Fruit fly (Drosophila melanogaster) whole organism, embryonic: ENCODE data around the gene shv.

Experiments
- ATbp ChIP-seq: fragments of 200-800 bp; sonication (Bioruptor generic); optimal IDR thresholded peaks from 2 replicates; lab custom pipeline; 2017; ENCODE audit warnings: missing biosample characterization, mild to moderate bottlenecking, missing genetic modification characterization, missing genetic modification reagents
- B-H1 ChIP-seq: fragments of 200-800 bp; sonication (Bioruptor generic); IDR thresholded peaks from 3 replicates; pipeline ENCODE4 v1.3.6; 2022; ENCODE audit warnings: missing biosample characterization, missing genetic modification characterization
- CG10147 ChIP-seq: fragments of 200-800 bp; sonication (Bioruptor generic); optimal IDR thresholded peaks from 2 replicates; lab custom pipeline; 2019; ENCODE audit warnings: missing biosample characterization, mild to moderate bottlenecking, missing genetic modification characterization, moderate library complexity
- CG10321 ChIP-seq: fragments of 200-800 bp; sonication (Bioruptor generic); IDR thresholded peaks from 2 replicates; pipeline ENCODE4 v1.3.6; 2022; ENCODE audit warnings: missing biosample characterization, missing genetic modification characterization
- CG12104 ChIP-seq: fragments of 200-800 bp; sonication (Bioruptor generic); optimal IDR thresholded peaks from 3 replicates; lab custom pipeline; 2016; ENCODE audit warnings: missing biosample characterization, missing genetic modification characterization
- CG12744 ChIP-seq: fragments of 200-800 bp; sonication (Bioruptor generic); optimal IDR thresholded peaks from 2 replicates; lab custom pipeline; 2016; ENCODE audit warnings: missing biosample characterization, missing genetic modification characterization
- CG13424 ChIP-seq: fragments of 200-800 bp; sonication (Bioruptor generic); optimal IDR thresholded peaks from 2 replicates; lab custom pipeline; 2019; ENCODE audit warnings: missing biosample characterization, mild to moderate bottlenecking, missing genetic modification characterization, moderate library complexity
- CG13624 ChIP-seq: fragments of 200-800 bp; sonication (Bioruptor generic); optimal IDR thresholded peaks from 2 replicates; lab custom pipeline; 2016; ENCODE audit warnings: missing biosample characterization, missing genetic modification characterization
- CG13894 ChIP-seq: fragments of 200-800 bp; sonication (Bioruptor generic); optimal IDR thresholded peaks from 3 replicates; lab custom pipeline; 2018; ENCODE audit warnings: missing biosample characterization, mild to moderate bottlenecking, missing genetic modification characterization, moderate library complexity
- CG1602 ChIP-seq: fragments of 200-800 bp; sonication (Bioruptor generic); optimal IDR thresholded peaks from 3 replicates; lab custom pipeline; 2016; ENCODE audit warnings: missing biosample characterization, missing genetic modification characterization
- CG18262 ChIP-seq: fragments of 200-800 bp; optimal IDR thresholded peaks from 3 replicates; lab custom pipeline; 2019; ENCODE audit warnings: missing biosample characterization, mild to moderate bottlenecking, missing genetic modification characterization, moderate library complexity
- CG1832 ChIP-seq: fragments of 200-800 bp; sonication (Bioruptor generic); optimal IDR thresholded peaks from 2 replicates; lab custom pipeline; 2017; ENCODE audit warnings: missing biosample characterization, mild to moderate bottlenecking, missing genetic modification characterization, inconsistent platforms
- CG2678 ChIP-seq: fragments of 200-800 bp; sonication (Bioruptor generic); optimal IDR thresholded peaks from 3 replicates; lab custom pipeline; 2019; ENCODE audit warnings: missing biosample characterization, mild to moderate bottlenecking, missing genetic modification characterization, moderate library complexity
- CG33213 ChIP-seq: fragments of 200-800 bp; sonication (Bioruptor generic); optimal IDR thresholded peaks from 3 replicates; lab custom pipeline; 2016; ENCODE audit warnings: missing biosample characterization, missing genetic modification characterization
- CG4282 ChIP-seq: fragments of 200-800 bp; sonication (Bioruptor generic); optimal IDR thresholded peaks from 2 replicates; lab custom pipeline; 2016; ENCODE audit warnings: missing biosample characterization, missing genetic modification characterization
- CG4854 ChIP-seq: fragments of 200-800 bp; sonication (Bioruptor generic); optimal IDR thresholded peaks from 2 replicates; lab custom pipeline; 2016; ENCODE audit warnings: missing biosample characterization, missing genetic modification characterization, inconsistent platforms
- CG6654 ChIP-seq: fragments of 200-800 bp; sonication (Bioruptor generic); optimal IDR thresholded peaks from 2 replicates; lab custom pipeline; 2017; ENCODE audit warnings: missing biosample characterization, mild to moderate bottlenecking, missing genetic modification characterization
- CG8290 ChIP-seq, 3 experiments: fragments of 200-800 bp; sonication (Bioruptor generic); optimal IDR thresholded peaks; 2 replicates each; lab custom pipeline; 2016 to 2019; ENCODE audit warnings: missing biosample characterization in 3 of 3, missing genetic modification characterization in 3 of 3, mild to moderate bottlenecking in 2 of 3, moderate library complexity in 1 of 3
- D19A ChIP-seq: fragments of 200-800 bp; optimal IDR thresholded peaks from 3 replicates; lab custom pipeline; 2019; ENCODE audit warnings: missing biosample characterization, mild to moderate bottlenecking, missing genetic modification characterization, moderate library complexity
- HHEX ChIP-seq: fragments of 200-800 bp; sonication (Bioruptor generic); optimal IDR thresholded peaks from 3 replicates; lab custom pipeline; 2017; ENCODE audit warnings: missing biosample characterization, mild to moderate bottlenecking, missing genetic modification characterization, missing genetic modification reagents
- HLH4C ChIP-seq: fragments of 200-800 bp; sonication (Bioruptor generic); IDR thresholded peaks from 3 replicates; pipeline ENCODE4 v1.3.6; 2022; ENCODE audit warnings: missing biosample characterization, missing genetic modification characterization; ENCODE audit not compliant: partially characterized antibody
- Hey ChIP-seq: fragments of 200-800 bp; sonication (Bioruptor generic); optimal IDR thresholded peaks from 3 replicates; lab custom pipeline; 2018; ENCODE audit warnings: missing biosample characterization, mild to moderate bottlenecking, missing genetic modification characterization
- Hmx ChIP-seq: fragments of 200-800 bp; sonication (Bioruptor generic); optimal IDR thresholded peaks from 2 replicates; lab custom pipeline; 2016; ENCODE audit warnings: missing biosample characterization, missing genetic modification characterization
- Lhr ChIP-seq: fragments of 200-800 bp; sonication (Bioruptor generic); optimal IDR thresholded peaks from 3 replicates; lab custom pipeline; 2017; ENCODE audit warnings: mild to moderate bottlenecking, missing biosample characterization, missing genetic modification reagents, missing genetic modification characterization
- Mes4 ChIP-seq: fragments of 200-800 bp; sonication (Bioruptor generic); optimal IDR thresholded peaks from 2 replicates; lab custom pipeline; 2016; ENCODE audit warnings: missing biosample characterization, missing genetic modification characterization
- Myb ChIP-seq: fragments of 200-800 bp; sonication (Bioruptor generic); optimal IDR thresholded peaks from 2 replicates; lab custom pipeline; 2016; ENCODE audit warnings: missing biosample characterization, missing genetic modification characterization
- Neu2 ChIP-seq: fragments of 200-800 bp; sonication (Bioruptor generic); optimal IDR thresholded peaks from 3 replicates; lab custom pipeline; 2016; ENCODE audit warnings: missing biosample characterization, missing genetic modification characterization, borderline replicate concordance
- Oli ChIP-seq: fragments of 200-800 bp; sonication (Bioruptor generic); optimal IDR thresholded peaks from 2 replicates; lab custom pipeline; 2018; ENCODE audit warnings: missing biosample characterization, mild to moderate bottlenecking, missing genetic modification characterization, moderate library complexity
- Tbp ChIP-seq: fragments of >200 bp; optimal IDR thresholded peaks from 2 replicates; lab custom pipeline; 2018; ENCODE audit warnings: missing biosample characterization, missing genetic modification characterization
- Xbp1 ChIP-seq: fragments of 200-800 bp; sonication (Bioruptor generic); optimal IDR thresholded peaks from 3 replicates; lab custom pipeline; 2016; ENCODE audit warnings: missing biosample characterization, mild to moderate bottlenecking, missing genetic modification characterization
- al ChIP-seq: fragments of 200-800 bp; sonication (Bioruptor generic); IDR thresholded peaks from 2 replicates; pipeline ENCODE4 v1.3.6; 2022; ENCODE audit warnings: missing biosample characterization, missing genetic modification characterization
- ash1 ChIP-seq: fragments of 200-800 bp; sonication (Bioruptor generic); optimal IDR thresholded peaks from 2 replicates; lab custom pipeline; 2018; ENCODE audit warnings: missing biosample characterization, mild to moderate bottlenecking, missing genetic modification characterization
- br ChIP-seq: fragments of >200 bp; optimal IDR thresholded peaks from 2 replicates; lab custom pipeline; 2017
- crp ChIP-seq, 2 experiments: fragments of 200-800 bp; sonication (Bioruptor generic); optimal IDR thresholded peaks; 2 replicates in 1 of 2; 3 replicates in 1 of 2; lab custom pipeline; 2017; ENCODE audit warnings: missing biosample characterization in 2 of 2, missing genetic modification characterization in 2 of 2, mild to moderate bottlenecking in 1 of 2, moderate library complexity in 1 of 2
- fru ChIP-seq: fragments of >200 bp; optimal IDR thresholded peaks from 2 replicates; lab custom pipeline; 2017
- gcm2 ChIP-seq: fragments of 200-800 bp; sonication (Bioruptor generic); optimal IDR thresholded peaks from 2 replicates; lab custom pipeline; 2016; ENCODE audit warnings: missing biosample characterization, missing genetic modification characterization
- gem ChIP-seq: fragments of 200-800 bp; sonication (Bioruptor generic); optimal IDR thresholded peaks from 2 replicates; lab custom pipeline; 2019; ENCODE audit warnings: missing biosample characterization, mild to moderate bottlenecking, missing genetic modification characterization, moderate library complexity
- jing ChIP-seq: fragments of 200-800 bp; sonication (Bioruptor generic); optimal IDR thresholded peaks from 2 replicates; lab custom pipeline; 2018; ENCODE audit warnings: missing biosample characterization, mild to moderate bottlenecking, missing genetic modification characterization
- kay ChIP-seq: fragments of 200-800 bp; sonication (Bioruptor generic); optimal IDR thresholded peaks from 2 replicates; lab custom pipeline; 2016; ENCODE audit warnings: missing biosample characterization, missing genetic modification characterization
- lab ChIP-seq: fragments of 200-800 bp; sonication (Bioruptor generic); optimal IDR thresholded peaks from 3 replicates; lab custom pipeline; 2017; ENCODE audit warnings: missing biosample characterization, missing genetic modification characterization, mild to moderate bottlenecking, moderate library complexity, missing genetic modification reagents
- mld ChIP-seq: fragments of 200-800 bp; sonication (Bioruptor generic); IDR thresholded peaks from 3 replicates; pipeline ENCODE4 v1.3.6; 2022; ENCODE audit warnings: missing biosample characterization, missing genetic modification characterization; ENCODE audit not compliant: partially characterized antibody
- nau ChIP-seq: fragments of 200-800 bp; sonication (Bioruptor generic); optimal IDR thresholded peaks from 3 replicates; lab custom pipeline; 2017; ENCODE audit warnings: missing biosample characterization, mild to moderate bottlenecking, missing genetic modification characterization, missing genetic modification reagents
- otp ChIP-seq: fragments of 200-800 bp; sonication (Bioruptor generic); IDR thresholded peaks from 3 replicates; pipeline ENCODE4, ENCODE4 v1.3.6; 2022; ENCODE audit warnings: missing biosample characterization, missing genetic modification characterization
- pnt ChIP-seq: fragments of 200-800 bp; sonication (Bioruptor generic); optimal IDR thresholded peaks from 3 replicates; lab custom pipeline; 2016; ENCODE audit warnings: missing biosample characterization, missing genetic modification characterization
- scrt ChIP-seq: fragments of 200-800 bp; sonication (Bioruptor generic); optimal IDR thresholded peaks from 2 replicates; lab custom pipeline; 2018; ENCODE audit warnings: missing biosample characterization, mild to moderate bottlenecking, missing genetic modification characterization, moderate library complexity
- sqz ChIP-seq: fragments of 200-800 bp; sonication (Bioruptor generic); optimal IDR thresholded peaks from 3 replicates; lab custom pipeline; 2018; ENCODE audit warnings: missing biosample characterization, mild to moderate bottlenecking, missing genetic modification characterization
- sug ChIP-seq: fragments of 200-800 bp; optimal IDR thresholded peaks from 2 replicates; lab custom pipeline; 2019; ENCODE audit warnings: missing biosample characterization, mild to moderate bottlenecking, missing genetic modification characterization, moderate library complexity
- trh ChIP-seq: fragments of 200-800 bp; sonication (Bioruptor generic); optimal IDR thresholded peaks from 2 replicates; lab custom pipeline; 2016; ENCODE audit warnings: missing biosample characterization, missing genetic modification characterization
- usp ChIP-seq: fragments of >200 bp; optimal IDR thresholded peaks from 2 replicates; lab custom pipeline; 2017; ENCODE audit warnings: missing biosample characterization, missing genetic modification characterization

The shv gene

dm6 chr2L:480638-481399, 27.9 kb downstream of the shv start (continued):
- no peak for TF ChIP-seq Tbp (GFP tag; lab: Kevin White, UChicago)
- peak; percentile 100 for TF ChIP-seq nau (GFP tag; lab: Kevin White, UChicago)
- TF ChIP-seq CG2678 (tag; lab: Kevin White, UChicago), result peak; percentile 100
- peak; percentile 100 for TF ChIP-seq kay (GFP tag; lab: Kevin White, UChicago)
- TF ChIP-seq ATbp (GFP tag; lab: Kevin White, UChicago), result peak; percentile 100
- peak; percentile 100 for TF ChIP-seq gcm2 (GFP tag; lab: Kevin White, UChicago)
- TF ChIP-seq mld, result no peak
- peak; percentile 96 for TF ChIP-seq CG6654 (GFP tag; lab: Kevin White, UChicago)
- TF ChIP-seq lab (GFP tag; lab: Kevin White, UChicago), result peak; percentile 100
- TF ChIP-seq D19A (tag; lab: Kevin White, UChicago), result peak; percentile 99
- no peak for TF ChIP-seq B-H1
- peak; percentile 100 for TF ChIP-seq CG13624
- TF ChIP-seq CG4854 (GFP tag; lab: Kevin White, UChicago), result peak; percentile 100
- TF ChIP-seq scrt (GFP tag; lab: Kevin White, UChicago), result peak; percentile 100
- TF ChIP-seq usp (GFP tag; lab: Kevin White, UChicago), result no peak
- TF ChIP-seq fru, result no peak
- TF ChIP-seq CG10147, result peak; percentile 100
- TF ChIP-seq pnt, result peak; percentile 100
- peak; percentile 100 for TF ChIP-seq Neu2 (GFP tag; lab: Kevin White, UChicago)
- peak; percentile 100 for TF ChIP-seq CG13424 (tag; lab: Kevin White, UChicago)
- no peak for TF ChIP-seq CG10321 (GFP tag; lab: Robert Waterston, UW)
- peak; percentile 100 for TF ChIP-seq CG33213 (GFP tag; lab: Kevin White, UChicago)
- TF ChIP-seq jing, result peak; percentile 100
- peak; percentile 100 for TF ChIP-seq CG13894 (tag; lab: Kevin White, UChicago)
- peak; percentile 74 to 87 for TF ChIP-seq crp (GFP tag; optimal IDR thresholded peaks at IDR 0.05; lab: Kevin White, UChicago)
- no peak for TF ChIP-seq HLH4C
- peak; percentile 99 for TF ChIP-seq Hmx (GFP tag; lab: Kevin White, UChicago)
- peak; percentile 100 for TF ChIP-seq Mes4
- TF ChIP-seq Myb (GFP tag; lab: Kevin White, UChicago), result peak; percentile 99
- TF ChIP-seq Hey, result peak; percentile 99
- peak; percentile 100 for TF ChIP-seq sqz (GFP tag; lab: Kevin White, UChicago)
- TF ChIP-seq sug, result peak; percentile 100
- TF ChIP-seq al (GFP tag; lab: Robert Waterston, UW), result no peak
- peak; percentile 100 for TF ChIP-seq CG1602
- peak; percentile 100 for TF ChIP-seq CG12104
- TF ChIP-seq HHEX (GFP tag; lab: Kevin White, UChicago), result peak; percentile 100
- peak; percentile 100 for TF ChIP-seq CG18262 (tag; lab: Kevin White, UChicago)
- TF ChIP-seq CG1832 (GFP tag; lab: Kevin White, UChicago), result peak; percentile 75
- TF ChIP-seq br (lab: Kevin White, UChicago), result no peak
- peak; percentile 100 for TF ChIP-seq Lhr (GFP tag; lab: Kevin White, UChicago)
- peak; percentile 100 for TF ChIP-seq Oli
- peak; percentile 100 for TF ChIP-seq CG12744 (GFP tag; lab: Kevin White, UChicago)
- peak; percentile 100 for TF ChIP-seq CG8290 (GFP tag; optimal IDR thresholded peaks at IDR 0.05; lab: Kevin White, UChicago)
- TF ChIP-seq CG8290 (tag; optimal IDR thresholded peaks at IDR 0.05; lab: Kevin White, UChicago), result peak; percentile 99 to 100
- TF ChIP-seq CG4282 (GFP tag; lab: Kevin White, UChicago), result peak; percentile 100
- no peak for TF ChIP-seq otp (GFP tag; lab: Robert Waterston, UW)
- peak; percentile 100 for TF ChIP-seq gem
- TF ChIP-seq ash1 (GFP tag; lab: Kevin White, UChicago), result peak; percentile 100
- peak; percentile 100 for TF ChIP-seq Xbp1 (GFP tag; lab: Kevin White, UChicago)
- TF ChIP-seq trh (GFP tag; lab: Kevin White, UChicago), result peak; percentile 100
